Fruit fly (Drosophila melanogaster): ENCODE data around the gene Qsox3.

Qsox3 gene

dm6 chr3R:21862137-21862850, 49.3 kb upstream of the Qsox3 start (continued):
- TF ChIP-seq CG11398 (GFP tag; optimal IDR thresholded peaks at IDR 0.05) (no peak), CG4730 (GFP tag; IDR thresholded peaks at IDR 0.05) (peak; percentile 50; the same call in 1 of the 2 replicates), gem (tag; optimal IDR thresholded peaks at IDR 0.05) (peak; percentile 95), C15 (GFP tag; IDR thresholded peaks at IDR 0.05) (no peak), CG10209 (GFP tag; optimal IDR thresholded peaks at IDR 0.05) (peak; percentile 73), CG14667 (GFP tag; IDR thresholded peaks at IDR 0.05) (no peak), grau (tag; optimal IDR thresholded peaks at IDR 0.05) (peak; percentile 83), bcd (GFP tag; optimal IDR thresholded peaks at IDR 0.05) (peak; percentile 55), row (GFP tag; IDR thresholded peaks at IDR 0.05) (peak; percentile 79), maf-S (GFP tag; optimal IDR thresholded peaks at IDR 0.05) (peak; percentile 42), Hand (GFP tag; optimal IDR thresholded peaks at IDR 0.05) (peak; percentile 25), sd (tag; optimal IDR thresholded peaks at IDR 0.05) (peak; percentile 16), CG1603 (tag; optimal IDR thresholded peaks at IDR 0.05) (peak; percentile 96), Sry-β (GFP tag; optimal IDR thresholded peaks at IDR 0.05) (peak; percentile 25), hb (GFP tag; IDR thresholded peaks at IDR 0.05; ENCODE audit: partially characterized antibody) (no peak), Antp (GFP tag; optimal IDR thresholded peaks at IDR 0.05) (peak; percentile 63), CG14441 (GFP tag; IDR thresholded peaks at IDR 0.05) (peak; percentile 45), ewg (GFP tag; optimal IDR thresholded peaks at IDR 0.05) (peak; percentile 86), sens-2 (GFP tag; IDR thresholded peaks at IDR 0.05) (peak; percentile 80), CG8281 (tag; optimal IDR thresholded peaks at IDR 0.05) (no peak), HLHmδ (GFP tag; optimal IDR thresholded peaks at IDR 0.05) (no peak), CG10979 (tag; optimal IDR thresholded peaks at IDR 0.05) (peak; percentile 86), Awh (GFP tag; IDR thresholded peaks at IDR 0.05) (peak; percentile 86), fd102C (GFP tag; optimal IDR thresholded peaks at IDR 0.05) (peak; percentile 39), Gsc (GFP tag; IDR thresholded peaks at IDR 0.05) (no peak), CG15514 (GFP tag; optimal IDR thresholded peaks at IDR 0.05) (no peak), Dip2 (GFP tag; IDR thresholded peaks at IDR 0.05) (no peak), TFAM (GFP tag; optimal IDR thresholded peaks at IDR 0.05) (peak; percentile 11), hth (optimal IDR thresholded peaks at IDR 0.05) (no peak), CG31365 (tag; optimal IDR thresholded peaks at IDR 0.05) (peak; percentile 34), CG11247 (GFP tag; IDR thresholded peaks at IDR 0.05) (no peak; the same call in 1 of the 2 replicates), Max (GFP tag; optimal IDR thresholded peaks at IDR 0.05) (peak; percentile 39), sens (GFP tag) (peak; percentile 95), oc (tag; optimal IDR thresholded peaks at IDR 0.05) (peak; percentile 87), run (tag; optimal IDR thresholded peaks at IDR 0.05) (peak; percentile 83), HLH54F (GFP tag; optimal IDR thresholded peaks at IDR 0.05) (no peak), CG31388 (GFP tag; optimal IDR thresholded peaks at IDR 0.05) (no peak), Usf (GFP tag; optimal IDR thresholded peaks at IDR 0.05) (peak; percentile 7), CG7745 (tag; optimal IDR thresholded peaks at IDR 0.05) (no peak), br (optimal IDR thresholded peaks at IDR 0.05) (no peak), CG8359 (GFP tag; optimal IDR thresholded peaks at IDR 0.05; ENCODE audit: borderline replicate concordance) (peak; percentile 51), abd-A (tag; optimal IDR thresholded peaks at IDR 0.05) (peak; percentile 88), ara (GFP tag; IDR thresholded peaks at IDR 0.05) (peak; percentile 90), CG11723 (GFP tag; optimal IDR thresholded peaks at IDR 0.05) (peak; percentile 79), Xrp1 (GFP tag; IDR thresholded peaks at IDR 0.05) (peak; percentile 91), croc (GFP tag; conservative IDR thresholded peaks at IDR 0.05) (peak; percentile 79; the same call in 2 of the 3 replicates), CG34376 (GFP tag; optimal IDR thresholded peaks at IDR 0.05) (no peak), Neu2 (GFP tag; optimal IDR thresholded peaks at IDR 0.05; ENCODE audit: borderline replicate concordance) (no peak), CG15601 (tag; optimal IDR thresholded peaks at IDR 0.05) (peak; percentile 91), Asciz (GFP tag; optimal IDR thresholded peaks at IDR 0.05) (peak; percentile 84)
